Worm (Caenorhabditis elegans) whole organism, midembryonic: ENCODE measurements around the gene frk-1.

ENCODE experiments used
- T22C8.4 ChIP-seq: fragments of 200-800 bp; sonication (Bioruptor generic); IDR thresholded peaks from 2 replicates; pipeline ENCODE4 v1.3.6; 2022; ENCODE audit warnings: missing genetic modification characterization, missing compliant biosample characterization
- cog-1 ChIP-seq: sonication (generic microtip); optimal IDR thresholded peaks from 2 replicates; lab custom pipeline; 2016; ENCODE audit warnings: missing genetic modification characterization, missing compliant biosample characterization
- flt-1 ChIP-seq: fragments of 200-800 bp; sonication (Bioruptor generic); IDR thresholded peaks from 2 replicates; pipeline ENCODE4 v1.3.6; 2022; ENCODE audit warnings: missing genetic modification characterization, missing compliant biosample characterization
- med-1 ChIP-seq: sonication (generic microtip); optimal IDR thresholded peaks from 2 replicates; lab custom pipeline; 2017; ENCODE audit warnings: missing genetic modification characterization, mild to moderate bottlenecking, missing compliant biosample characterization, antibody characterized with exemption, missing genetic modification reagents; ENCODE audit not compliant: insufficient read depth
- ref-1 ChIP-seq: fragments of 200-800 bp; sonication (Bioruptor generic); conservative IDR thresholded peaks from 2 replicates; pipeline ENCODE4 v1.3.6; 2022; ENCODE audit warnings: missing genetic modification reagents, missing genetic modification characterization, missing compliant biosample characterization
- tab-1 ChIP-seq: fragments of 200-800 bp; sonication (Bioruptor generic); IDR thresholded peaks from 2 replicates; pipeline ENCODE4 v1.3.6; 2022; ENCODE audit warnings: missing genetic modification characterization, missing compliant biosample characterization
- ztf-23 ChIP-seq: fragments of 200-800 bp; sonication (Bioruptor generic); IDR thresholded peaks from 2 replicates; pipeline ENCODE4 v1.3.6; 2022; ENCODE audit warnings: missing genetic modification reagents, missing genetic modification characterization, missing compliant biosample characterization
- ztf-29 ChIP-seq: fragments of 200-800 bp; sonication (Bioruptor generic); IDR thresholded peaks from 2 replicates; pipeline ENCODE4 v1.3.6; 2022; ENCODE audit warnings: missing genetic modification reagents, missing genetic modification characterization, missing compliant biosample characterization

DNA sequence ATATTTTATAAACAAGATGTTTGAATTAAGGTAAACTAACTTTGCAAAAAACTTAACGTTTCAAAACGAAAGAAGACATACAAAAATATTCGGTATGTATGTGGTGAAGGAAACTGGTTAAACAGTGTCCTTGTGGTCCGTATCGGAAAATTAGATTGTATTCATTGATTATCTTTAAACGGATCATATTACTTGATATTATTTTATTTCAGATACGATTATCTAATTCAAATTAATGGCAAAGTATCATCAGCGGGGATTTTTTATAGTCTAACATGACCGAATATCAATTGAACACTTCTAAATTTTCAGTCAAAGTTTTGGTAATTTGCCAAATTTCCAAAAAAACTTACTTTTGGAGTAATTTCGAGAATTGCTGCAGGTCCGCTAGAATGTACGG, 36.2 kb upstream of the frk-1 start, which contains the start of gene C47E12.13:
- TF ChIP-seq flt-1 (GFP tag; lab: Robert Waterston, UW) (no peak), tab-1 (GFP tag; lab: Robert Waterston, UW) (no peak), ztf-23 (GFP tag; lab: Robert Waterston, UW) (no peak), med-1 (GFP tag; lab: Kevin White, UChicago) (no peak), cog-1 (tag; lab: Kevin White, UChicago) (no peak), T22C8.4 (GFP tag; lab: Robert Waterston, UW) (no peak), ref-1 (GFP tag; lab: Robert Waterston, UW) (no peak), ztf-29 (GFP tag; lab: Robert Waterston, UW) (no peak)
